Worm (Caenorhabditis elegans) whole organism, L2 larva: ENCODE measurements around the gene ZC84.1.

ENCODE experiments used
- nhr-10 ChIP-seq: sonication (generic microtip); optimal IDR thresholded peaks from 2 replicates; lab custom pipeline; 2017; ENCODE audit warnings: missing biosample characterization, missing genetic modification characterization
- nhr-23 ChIP-seq: fragments of 150-350 bp; optimal IDR thresholded peaks from 2 replicates; lab custom pipeline; 2014; ENCODE audit warnings: missing biosample characterization, missing genetic modification reagents, missing genetic modification characterization
- sem-4 ChIP-seq: fragments of 150-350 bp; optimal IDR thresholded peaks from 2 replicates; lab custom pipeline; 2014; ENCODE audit warnings: missing biosample characterization, missing genetic modification reagents, missing genetic modification characterization
- snpc-4 ChIP-seq: fragments of 150-350 bp; optimal IDR thresholded peaks from 2 replicates; lab custom pipeline; 2014; ENCODE audit warnings: missing biosample characterization, missing genetic modification characterization
- unc-55 ChIP-seq: fragments of 150-350 bp; sonication (generic microtip); optimal IDR thresholded peaks from 3 replicates; lab custom pipeline; 2014; ENCODE audit warnings: missing biosample characterization, missing genetic modification reagents, missing genetic modification characterization

- TF ChIP-seq unc-55 (peak; percentile 40), snpc-4 (no peak), nhr-10 (no peak), nhr-23 (no peak), sem-4 (tag; lab: Kevin White, UChicago) (no peak)
Observed at ce11 chrIII:9177874-9178273, 28.2 kb downstream of the ZC84.1 start.
